Fruit fly (Drosophila melanogaster): ENCODE results near the gene CG32052.

CG32052 gene

DNA sequence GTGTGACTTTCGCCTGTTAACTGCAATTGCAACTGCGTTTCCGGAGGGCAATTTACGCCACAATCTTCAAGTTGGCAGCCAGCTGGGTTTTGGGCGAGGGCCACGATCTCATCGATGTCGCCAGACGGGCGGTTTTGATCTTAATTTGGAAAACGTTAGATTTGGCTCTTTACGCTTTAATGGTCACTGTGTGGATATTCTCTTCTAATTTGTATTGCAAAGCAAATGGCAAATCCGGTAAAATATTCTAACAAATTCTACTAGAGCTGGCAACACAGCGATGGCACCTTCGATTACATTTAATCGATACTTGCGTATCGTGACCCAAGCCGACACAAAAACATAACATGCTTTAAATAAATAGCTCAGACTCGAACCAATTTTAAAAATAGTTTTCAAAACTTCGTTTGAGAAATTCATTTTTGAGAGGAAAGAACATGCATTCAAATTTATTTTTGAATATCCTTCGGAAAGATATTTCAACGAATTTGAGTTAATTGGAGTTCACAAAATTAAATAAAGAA, 49.7 kb downstream of the CG32052 start, which contains the start of gene I-2:
Gene I-2 (minus strand): TSS at position 282 of the 524 bp plus-strand sequence.
- TF ChIP-seq noc (tag; optimal IDR thresholded peaks at IDR 0.05): no peak

- TF ChIP-seq noc (tag; optimal IDR thresholded peaks at IDR 0.05): no peak
Measured at dm6 chr3L:9837053-9837452, 50.2 kb downstream of the CG32052 start.

DNA sequence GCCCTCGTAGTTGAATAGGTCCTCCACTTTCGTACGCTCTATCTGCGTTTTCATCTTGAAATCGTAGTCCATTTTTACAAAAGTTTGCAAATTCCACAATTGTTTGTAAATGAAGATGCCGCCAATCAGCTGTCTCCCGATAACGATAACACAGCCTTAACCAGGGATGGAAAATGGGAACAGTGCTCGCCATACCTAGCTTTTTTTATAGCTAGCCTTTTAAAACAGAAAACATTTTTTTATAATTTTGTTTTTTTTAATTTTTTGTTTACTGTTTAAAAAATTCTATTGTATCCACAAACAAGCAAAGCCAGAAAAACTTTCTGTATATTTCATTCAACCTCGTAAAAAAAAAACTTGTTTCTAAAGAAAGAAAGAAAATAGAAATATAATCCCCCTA, 51.7 kb downstream of the CG32052 start, which contains the start of gene Cdk8:
Gene Cdk8 (minus strand): TSS at position 137 of the 400 bp plus-strand sequence.
- TF ChIP-seq noc (tag; optimal IDR thresholded peaks at IDR 0.05): no peak

DNA sequence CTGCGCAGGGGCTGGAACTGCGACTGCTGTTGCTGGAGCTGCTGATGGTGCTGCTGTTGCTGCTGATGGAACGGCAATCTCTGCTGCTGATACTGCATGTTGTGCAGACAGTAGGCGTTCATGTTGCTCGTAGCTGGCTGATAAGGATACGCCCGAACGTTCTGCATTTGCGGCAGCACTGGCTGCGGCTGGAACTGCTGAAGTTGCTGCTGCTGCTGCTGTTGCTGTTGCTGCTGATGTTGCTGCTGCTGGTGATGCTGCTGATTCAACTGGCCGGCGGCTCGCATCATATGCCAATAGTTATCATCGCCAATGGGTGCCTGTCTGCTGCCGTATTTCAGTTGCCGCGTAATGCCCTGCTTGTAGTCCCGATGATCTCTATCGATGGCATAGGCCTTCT, 53.9 kb downstream of the CG32052 start:
- no peak for TF ChIP-seq noc (tag; optimal IDR thresholded peaks at IDR 0.05)

dm6 chr3L:9842043-9842442, 55.2 kb downstream of the CG32052 start:
- no peak for TF ChIP-seq noc (tag; optimal IDR thresholded peaks at IDR 0.05)

DNA sequence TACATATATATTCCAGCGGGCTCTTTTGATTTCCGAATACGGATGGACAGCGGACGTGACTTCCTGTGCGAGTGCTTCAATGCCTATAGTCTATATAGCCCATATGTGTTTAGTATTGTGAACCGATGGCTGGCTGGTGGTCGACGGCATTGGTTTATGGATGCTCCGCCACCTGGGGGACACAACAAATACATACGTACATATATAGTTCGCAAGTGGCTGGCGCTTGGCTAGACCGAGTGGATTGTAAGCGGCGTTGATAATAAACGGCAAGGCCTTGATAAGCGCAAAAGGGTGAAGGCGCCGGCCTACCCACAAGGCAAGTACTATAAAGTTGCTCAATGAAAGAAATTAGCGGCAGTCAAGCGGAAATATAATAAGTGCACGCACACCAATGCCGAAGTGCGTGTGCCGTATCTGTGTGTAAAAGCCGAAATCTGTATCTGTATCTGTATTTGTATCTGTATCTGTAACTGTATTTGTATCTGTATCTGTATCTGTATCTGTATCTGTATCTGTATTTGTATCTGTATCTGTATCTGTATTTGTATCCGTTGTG, 59.2 kb downstream of the CG32052 start:
- TF ChIP-seq noc (tag; optimal IDR thresholded peaks at IDR 0.05): no peak

dm6 chr3L:9846577-9847342, 59.9 kb downstream of the CG32052 start:
- no peak for TF ChIP-seq noc (tag; optimal IDR thresholded peaks at IDR 0.05)

dm6 chr3L:9847420-9847977, 60.7 kb downstream of the CG32052 start:
- TF ChIP-seq noc (tag; optimal IDR thresholded peaks at IDR 0.05): peak; percentile 82

dm6 chr3L:9848744-9849143, 61.9 kb downstream of the CG32052 start:
- TF ChIP-seq noc (tag; optimal IDR thresholded peaks at IDR 0.05): no peak

DNA sequence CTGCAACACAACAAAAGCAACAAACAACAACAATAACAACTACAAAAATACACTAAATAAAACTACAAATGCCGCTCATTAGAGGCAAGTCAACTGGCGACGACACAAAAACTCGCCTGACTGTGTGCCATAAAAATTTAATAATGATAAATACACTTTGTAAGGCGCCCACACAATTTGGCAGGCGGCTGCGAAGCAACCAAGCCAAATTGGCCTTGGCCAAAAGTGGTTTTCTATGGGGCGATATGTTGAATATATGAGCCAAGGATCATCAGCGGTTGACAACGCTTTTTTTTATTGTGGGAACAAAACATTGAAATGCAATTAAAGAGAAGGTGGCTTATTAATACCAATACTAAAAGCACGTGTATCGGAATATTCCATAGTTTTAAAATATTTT, 63.3 kb downstream of the CG32052 start:
- no peak for TF ChIP-seq noc (tag; optimal IDR thresholded peaks at IDR 0.05)

DNA sequence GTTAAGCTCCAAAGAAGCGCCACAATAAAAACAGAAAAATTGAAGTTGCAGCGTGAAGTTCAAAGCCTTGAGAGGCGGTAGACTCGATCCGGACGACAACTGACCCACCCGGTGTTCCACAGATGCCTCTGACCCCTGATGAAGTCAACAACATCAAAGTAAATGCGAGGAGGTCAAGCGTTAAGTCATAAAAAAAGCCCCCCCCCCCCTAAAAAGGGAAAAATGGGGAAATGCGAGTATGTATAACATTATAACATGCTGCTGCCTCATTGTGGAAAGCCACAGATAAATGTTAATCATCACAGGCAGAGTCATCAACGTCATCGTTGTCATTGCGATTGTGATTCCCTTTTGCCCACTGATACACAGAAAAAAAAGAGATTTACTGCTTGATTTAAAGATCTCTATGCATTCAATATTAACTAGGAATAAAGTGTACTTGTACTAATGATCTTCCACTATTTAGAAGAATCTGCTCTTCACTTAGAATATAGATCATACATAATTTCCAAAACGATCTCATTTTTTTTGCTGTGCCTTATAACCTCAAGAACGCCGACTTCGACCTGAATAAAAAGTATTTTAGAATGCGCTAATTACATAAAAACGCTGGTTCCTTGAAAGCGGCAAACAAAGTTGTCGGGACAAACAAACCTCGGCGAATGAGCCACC, 64.3 kb downstream of the CG32052 start:
- no peak for TF ChIP-seq noc (tag; optimal IDR thresholded peaks at IDR 0.05)

dm6 chr3L:9853140-9853746, 66.4 kb downstream of the CG32052 start:
- no peak for TF ChIP-seq noc (tag; optimal IDR thresholded peaks at IDR 0.05)

DNA sequence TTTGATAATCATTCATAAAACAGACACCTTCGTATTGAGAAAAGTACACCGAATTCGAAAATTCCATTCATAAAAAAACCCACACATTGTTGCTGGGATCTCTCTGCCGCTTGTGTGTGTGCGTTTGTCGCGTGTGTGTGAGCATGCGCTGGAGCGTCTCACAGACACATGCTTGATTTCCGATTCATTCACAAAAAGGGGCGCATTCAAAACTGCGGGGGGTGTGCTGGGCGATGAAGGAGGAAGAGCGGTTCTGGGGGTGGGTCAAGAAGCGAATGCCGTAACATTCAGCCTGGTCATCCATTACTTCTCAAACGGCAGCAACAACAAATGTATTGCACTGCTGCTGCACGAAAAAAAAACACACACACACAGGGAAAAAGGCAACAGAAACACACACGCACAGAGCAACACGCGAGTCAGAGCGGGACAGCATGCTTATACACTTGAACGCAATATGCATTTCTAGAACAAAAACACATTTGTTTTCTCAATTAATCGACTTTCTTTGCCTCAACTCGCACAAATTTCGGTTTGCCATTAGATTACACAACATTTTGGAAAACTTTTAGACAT, 67.1 kb downstream of the CG32052 start:
- no peak for TF ChIP-seq noc (tag; optimal IDR thresholded peaks at IDR 0.05)

- no peak for TF ChIP-seq noc (tag; optimal IDR thresholded peaks at IDR 0.05)
Measured at dm6 chr3L:9854583-9855519, 68.0 kb downstream of the CG32052 start, which contains the start of gene RasGAP1. Gene RasGAP1 (minus strand): TSS chr3L:9855285.
